Fruit fly (Drosophila melanogaster): ENCODE data around the gene CG8620.

The CG8620 gene

DNA sequence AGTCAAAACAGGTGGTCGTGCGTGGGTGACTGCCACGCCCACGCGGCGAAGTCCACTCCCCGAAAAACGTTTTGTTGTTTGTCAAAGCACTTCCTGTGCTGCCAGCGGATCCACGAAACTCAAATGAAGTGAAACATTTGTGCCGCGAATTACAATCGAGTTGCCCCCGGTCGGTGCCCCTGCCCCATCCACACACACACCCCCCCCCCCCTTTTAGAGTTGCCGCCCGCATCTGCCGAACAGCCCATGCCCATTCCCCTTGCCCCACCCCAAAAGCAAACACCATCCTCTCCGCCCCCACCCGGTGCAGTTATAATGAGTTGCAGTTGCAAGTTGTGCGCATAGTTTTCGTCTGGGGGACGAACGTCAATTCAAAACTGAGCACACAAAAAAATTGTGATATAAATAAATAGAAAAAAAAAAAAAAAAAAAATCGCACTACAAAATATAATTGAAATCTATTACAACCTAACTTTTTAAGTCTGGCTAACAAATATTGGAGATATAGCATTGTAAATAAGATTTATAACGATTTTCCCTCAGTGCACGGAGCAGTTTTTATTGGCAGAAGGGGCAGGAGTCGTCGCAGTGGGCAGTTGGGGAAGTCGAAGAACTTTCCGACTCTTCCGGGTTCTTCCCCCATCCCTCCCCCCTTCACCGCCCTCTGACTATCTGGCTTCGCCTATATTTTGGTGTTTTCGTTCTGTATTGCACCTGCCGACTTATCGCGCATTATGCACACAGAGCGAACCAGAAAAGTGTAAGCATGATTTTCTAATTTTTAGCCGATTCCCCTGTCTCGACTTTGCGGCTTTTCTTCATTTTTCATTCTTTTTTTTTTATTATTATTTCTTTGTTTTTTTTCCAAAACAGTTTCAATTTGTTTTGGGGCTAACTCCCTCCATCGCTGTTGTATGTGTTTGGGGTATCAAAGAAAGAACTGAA, 6.1 kb upstream of the CG8620 start (continued):
- TF ChIP-seq Asciz (GFP tag; optimal IDR thresholded peaks at IDR 0.05) = peak; percentile 43
- TF ChIP-seq disco-r (GFP tag; optimal IDR thresholded peaks at IDR 0.05) = no peak
- no peak for TF ChIP-seq run (tag; optimal IDR thresholded peaks at IDR 0.05)
- no peak for TF ChIP-seq pum (GFP tag; optimal IDR thresholded peaks at IDR 0.05)
- TF ChIP-seq sc (optimal IDR thresholded peaks at IDR 0.05) = no peak
- TF ChIP-seq sc (GFP tag; optimal IDR thresholded peaks at IDR 0.05) = peak; percentile 72
- TF ChIP-seq CrebB (tag; optimal IDR thresholded peaks at IDR 0.05) = no peak
- no peak for TF ChIP-seq CG7928 (GFP tag; optimal IDR thresholded peaks at IDR 0.05)
- 0 out of 3 replicates have a peak, but pooled peaks have one; percentile 25 for TF ChIP-seq Aef1 (GFP tag; IDR thresholded peaks at IDR 0.05)
- no peak for TF ChIP-seq sima (GFP tag; optimal IDR thresholded peaks at IDR 0.05)
- no peak for TF ChIP-seq CG14441 (GFP tag; IDR thresholded peaks at IDR 0.05)
- 0 out of 2 replicates have a peak, but pooled peaks have one; percentile 46 for TF ChIP-seq ssp (GFP tag; IDR thresholded peaks at IDR 0.05)
- no peak for TF ChIP-seq CG13894 (tag; optimal IDR thresholded peaks at IDR 0.05)
- peak; percentile 30 for TF ChIP-seq Med (GFP tag)
- peak; percentile 63; the same call in 1 of the 3 replicates for TF ChIP-seq CG7357 (GFP tag; IDR thresholded peaks at IDR 0.05)
- TF ChIP-seq CG6272 (GFP tag; IDR thresholded peaks at IDR 0.05) = peak; percentile 41
- no peak for TF ChIP-seq CG15479 (GFP tag; optimal IDR thresholded peaks at IDR 0.05)
- no peak for TF ChIP-seq Stat92E (GFP tag; optimal IDR thresholded peaks at IDR 0.05)
- no peak for TF ChIP-seq Oaz (GFP tag; IDR thresholded peaks at IDR 0.05)
- peak; percentile 56 for TF ChIP-seq ATbp (GFP tag; optimal IDR thresholded peaks at IDR 0.05)
- TF ChIP-seq Lhr (GFP tag; optimal IDR thresholded peaks at IDR 0.05) = peak; percentile 33
- no peak for TF ChIP-seq HHEX (GFP tag; optimal IDR thresholded peaks at IDR 0.05)
- no peak for TF ChIP-seq D19B (GFP tag; optimal IDR thresholded peaks at IDR 0.05)
- no peak for TF ChIP-seq ems (GFP tag; optimal IDR thresholded peaks at IDR 0.05)
- TF ChIP-seq chm (GFP tag; IDR thresholded peaks at IDR 0.05) = peak; percentile 65; the same call in 1 of the 2 replicates
- no peak for TF ChIP-seq zfh2 (GFP tag; optimal IDR thresholded peaks at IDR 0.05)
- no peak; the same call in 1 of the 2 replicates for TF ChIP-seq danr (GFP tag; IDR thresholded peaks at IDR 0.05)
- TF ChIP-seq CG7556 (GFP tag; optimal IDR thresholded peaks at IDR 0.05) = peak; percentile 15
- TF ChIP-seq Ada2b (GFP tag; IDR thresholded peaks at IDR 0.05) = no peak
- no peak for TF ChIP-seq Fer2 (tag; optimal IDR thresholded peaks at IDR 0.05)
- peak; percentile 26 for TF ChIP-seq CG13123 (GFP tag; optimal IDR thresholded peaks at IDR 0.05)
- TF ChIP-seq CG14860 (GFP tag; IDR thresholded peaks at IDR 0.05; ENCODE audit: partially characterized antibody) = no peak
- TF ChIP-seq grau (tag; optimal IDR thresholded peaks at IDR 0.05) = peak; percentile 51
- no peak for TF ChIP-seq CG4854 (GFP tag; optimal IDR thresholded peaks at IDR 0.05)
- no peak for TF ChIP-seq vfl (GFP tag; optimal IDR thresholded peaks at IDR 0.05)
- peak; percentile 80 for TF ChIP-seq otp (GFP tag; IDR thresholded peaks at IDR 0.05)
- no peak for TF ChIP-seq Dip3 (GFP tag; optimal IDR thresholded peaks at IDR 0.05)
- peak; percentile 43 for TF ChIP-seq ewg (GFP tag; optimal IDR thresholded peaks at IDR 0.05)
- TF ChIP-seq oc (tag; optimal IDR thresholded peaks at IDR 0.05) = no peak
- TF ChIP-seq Hr51 (GFP tag; optimal IDR thresholded peaks at IDR 0.05) = no peak
- no peak for TF ChIP-seq lbe (GFP tag; optimal IDR thresholded peaks at IDR 0.05)
- TF ChIP-seq CG30431 (GFP tag; optimal IDR thresholded peaks at IDR 0.05) = peak; percentile 47
- TF ChIP-seq dpn (GFP tag; optimal IDR thresholded peaks at IDR 0.05) = peak; percentile 6 to 39
- TF ChIP-seq mirr (GFP tag; optimal IDR thresholded peaks at IDR 0.05) = no peak
- peak; percentile 69; the same call in 1 of the 2 replicates for TF ChIP-seq CG32772 (GFP tag; IDR thresholded peaks at IDR 0.05)
- TF ChIP-seq CG17802 (tag; optimal IDR thresholded peaks at IDR 0.05) = peak; percentile 1
- no peak for TF ChIP-seq CG6683 (GFP tag; optimal IDR thresholded peaks at IDR 0.05)
- TF ChIP-seq ind (GFP tag; optimal IDR thresholded peaks at IDR 0.05) = peak; percentile 39
